Fruit fly (Drosophila melanogaster): ENCODE results near the gene CG31709.

CG31709 gene

DNA sequence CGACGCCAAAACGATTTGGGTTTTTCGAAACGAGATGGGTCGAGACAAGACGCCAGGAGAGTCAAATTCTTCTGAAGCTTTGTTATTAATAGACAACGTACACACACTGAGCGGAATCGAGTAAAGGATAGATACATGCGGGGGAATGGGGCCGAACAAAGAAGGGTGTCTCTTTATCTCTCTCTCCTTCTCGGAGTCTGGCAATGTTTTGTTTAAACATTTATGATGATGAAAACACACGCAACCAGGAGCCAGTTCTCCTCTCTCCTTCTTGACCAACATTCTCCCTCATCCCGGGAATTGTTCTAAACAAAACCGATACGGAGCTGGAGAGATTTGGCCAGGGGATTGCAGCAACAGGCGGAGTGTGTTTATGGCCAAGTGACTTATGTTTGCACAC, 21.6 kb downstream of the CG31709 start:
- TF ChIP-seq dl (GFP tag; optimal IDR thresholded peaks at IDR 0.05; ENCODE audit: insufficient read depth in 1 of 2, partially characterized antibody in 2 of 2) (no peak), sv (GFP tag; optimal IDR thresholded peaks at IDR 0.05) (no peak), lola (GFP tag; optimal IDR thresholded peaks at IDR 0.05) (no peak), Hr83 (GFP tag; optimal IDR thresholded peaks at IDR 0.05; ENCODE audit: poor library complexity, severe bottlenecking) (no peak), OdsH (GFP tag; optimal IDR thresholded peaks at IDR 0.05) (no peak), usp (GFP tag; optimal IDR thresholded peaks at IDR 0.05) (no peak), Dfd (GFP tag; optimal IDR thresholded peaks at IDR 0.05) (no peak), GATAd (GFP tag; optimal IDR thresholded peaks at IDR 0.05) (no peak), CG32264 (GFP tag; optimal IDR thresholded peaks at IDR 0.05) (no peak), foxo (GFP tag; optimal IDR thresholded peaks at IDR 0.05) (no peak), sage (GFP tag; optimal IDR thresholded peaks at IDR 0.05) (no peak), h (GFP tag; optimal IDR thresholded peaks at IDR 0.05) (no peak), dsf (GFP tag; optimal IDR thresholded peaks at IDR 0.05; ENCODE audit: borderline replicate concordance) (no peak)

DNA sequence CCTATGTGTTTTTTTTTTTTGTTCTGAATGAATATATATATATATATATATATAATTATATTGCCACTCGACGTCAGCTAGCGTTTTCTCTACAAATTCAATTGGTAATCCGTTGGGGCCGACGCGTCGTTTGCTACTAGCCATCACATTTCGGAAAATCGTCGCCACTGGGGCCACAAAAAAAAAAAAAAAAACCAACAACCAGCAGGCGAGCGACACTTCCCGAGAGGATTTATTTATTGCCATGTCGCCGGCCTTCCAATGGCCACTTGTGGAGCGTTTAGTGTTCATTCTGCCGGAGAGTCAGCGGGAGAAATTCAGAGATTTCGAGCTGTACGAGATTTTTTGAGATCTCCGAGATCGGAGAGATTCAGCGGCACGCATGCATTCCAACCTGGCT, 28.6 kb downstream of the CG31709 start:
- TF ChIP-seq Hr78 (GFP tag; optimal IDR thresholded peaks at IDR 0.05) (no peak), pan (optimal IDR thresholded peaks at IDR 0.05) (no peak), HLH106 (tag; optimal IDR thresholded peaks at IDR 0.05) (no peak), Sp1 (GFP tag; optimal IDR thresholded peaks at IDR 0.05) (no peak), CG32264 (GFP tag; optimal IDR thresholded peaks at IDR 0.05) (no peak), jim (GFP tag; optimal IDR thresholded peaks at IDR 0.05) (no peak), brk (GFP tag; optimal IDR thresholded peaks at IDR 0.05) (no peak), dmrt93B (GFP tag; optimal IDR thresholded peaks at IDR 0.05) (no peak), ey (GFP tag; optimal IDR thresholded peaks at IDR 0.05) (no peak), Rel (GFP tag; optimal IDR thresholded peaks at IDR 0.05) (no peak), Rel (tag; optimal IDR thresholded peaks at IDR 0.05) (no peak), dl (GFP tag; optimal IDR thresholded peaks at IDR 0.05; ENCODE audit: insufficient read depth in 1 of 2, partially characterized antibody in 2 of 2) (no peak), N (GFP tag; optimal IDR thresholded peaks at IDR 0.05) (no peak), CG9705 (GFP tag; optimal IDR thresholded peaks at IDR 0.05) (no peak), tai (GFP tag; optimal IDR thresholded peaks at IDR 0.05) (no peak), Dif (GFP tag; optimal IDR thresholded peaks at IDR 0.05; ENCODE audit: partially characterized antibody) (no peak), sage (GFP tag; optimal IDR thresholded peaks at IDR 0.05) (no peak)

DNA sequence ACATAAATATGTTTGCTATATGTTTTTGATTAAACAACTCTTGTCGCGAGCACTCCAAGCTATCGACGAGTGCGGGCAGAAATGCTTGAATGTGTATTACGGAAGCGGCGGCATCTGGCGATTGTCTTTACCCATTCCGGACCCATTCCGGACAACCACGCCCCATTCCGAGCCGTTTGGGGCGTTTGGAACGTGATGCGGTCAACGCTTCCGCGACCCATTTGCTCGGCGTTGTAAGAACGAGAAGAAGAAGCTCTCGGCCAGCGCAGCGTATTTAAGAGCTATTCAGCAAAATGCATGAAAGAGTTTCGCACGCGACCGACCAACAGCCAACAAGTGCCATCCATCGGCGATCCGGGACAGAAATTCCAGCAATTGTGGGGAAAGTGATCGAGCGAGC, 33.9 kb downstream of the CG31709 start, which contains the start of gene CG13114:
Gene CG13114, plus strand, starts transcription at position 301 of the 400 bp plus-strand sequence.
- no peak for TF ChIP-seq br (GFP tag; optimal IDR thresholded peaks at IDR 0.05)
- TF ChIP-seq N (GFP tag; optimal IDR thresholded peaks at IDR 0.05): no peak
- no peak for TF ChIP-seq rgr (GFP tag; optimal IDR thresholded peaks at IDR 0.05)
- TF ChIP-seq tai (GFP tag; optimal IDR thresholded peaks at IDR 0.05): no peak
- no peak for TF ChIP-seq dl (GFP tag; optimal IDR thresholded peaks at IDR 0.05; ENCODE audit: insufficient read depth in 1 of 2, partially characterized antibody in 2 of 2)
- TF ChIP-seq fru (GFP tag; optimal IDR thresholded peaks at IDR 0.05): no peak
- TF ChIP-seq HLH106 (tag; optimal IDR thresholded peaks at IDR 0.05): no peak

DNA sequence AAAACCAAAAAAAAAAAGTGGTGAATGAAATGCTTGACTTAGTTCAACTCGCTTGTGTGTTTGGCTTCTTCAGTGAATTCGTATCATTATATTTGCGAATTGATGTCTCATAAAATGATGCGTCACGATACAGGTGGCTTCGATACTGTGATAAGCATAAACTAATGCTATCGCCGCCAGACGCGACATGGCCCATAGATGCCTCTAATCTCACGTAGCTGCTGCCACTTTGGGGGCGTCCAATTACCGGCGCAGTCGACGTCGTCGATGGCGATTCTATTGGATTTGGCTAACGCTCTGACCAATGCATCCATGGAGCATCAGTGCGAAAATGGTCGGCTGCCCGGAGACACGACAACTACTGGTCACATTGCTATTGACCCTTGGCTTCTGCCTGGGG, 35.6 kb downstream of the CG31709 start, which contains the start of gene CG13113:
Gene CG13113, plus strand, starts transcription at position 301 of the 400 bp plus-strand sequence.
- TF ChIP-seq Dfd (GFP tag; optimal IDR thresholded peaks at IDR 0.05): no peak
- TF ChIP-seq Sp1 (GFP tag; optimal IDR thresholded peaks at IDR 0.05): no peak
- TF ChIP-seq ey (GFP tag; optimal IDR thresholded peaks at IDR 0.05): no peak
- TF ChIP-seq rgr (GFP tag; optimal IDR thresholded peaks at IDR 0.05): no peak
- TF ChIP-seq sage (GFP tag; optimal IDR thresholded peaks at IDR 0.05): no peak
- TF ChIP-seq usp (GFP tag; optimal IDR thresholded peaks at IDR 0.05): no peak
- no peak for TF ChIP-seq CrebA (GFP tag; optimal IDR thresholded peaks at IDR 0.05; ENCODE audit: borderline replicate concordance)

DNA sequence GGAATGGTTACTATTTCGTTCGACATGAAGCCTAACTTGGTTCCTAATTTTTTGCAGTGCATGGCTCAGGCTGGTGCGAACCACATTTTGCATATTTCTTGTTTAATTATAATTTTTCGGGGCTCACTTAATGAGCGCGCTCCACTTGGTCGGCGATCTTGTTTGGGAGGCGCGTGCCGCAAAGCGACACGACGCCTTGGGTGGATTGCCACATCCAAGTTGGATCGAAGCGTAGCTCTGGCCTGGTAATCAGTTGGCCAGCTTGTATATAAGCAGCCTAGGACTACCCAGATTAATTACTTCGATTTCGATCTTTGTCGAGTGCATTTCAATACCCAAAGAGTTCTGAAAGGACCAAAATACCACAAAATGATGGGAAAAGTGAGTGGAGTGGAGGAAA, 36.9 kb downstream of the CG31709 start, which contains the start of gene Cpr30B:
Gene Cpr30B, plus strand, starts transcription at position 301 of the 400 bp plus-strand sequence.
- TF ChIP-seq h (GFP tag; optimal IDR thresholded peaks at IDR 0.05) (no peak), Dif (GFP tag; optimal IDR thresholded peaks at IDR 0.05; ENCODE audit: partially characterized antibody) (no peak), Mio (GFP tag; optimal IDR thresholded peaks at IDR 0.05) (no peak), Abd-B (GFP tag; optimal IDR thresholded peaks at IDR 0.05) (no peak), dmrt93B (GFP tag; optimal IDR thresholded peaks at IDR 0.05) (no peak), lola (GFP tag; optimal IDR thresholded peaks at IDR 0.05) (no peak), sage (GFP tag; optimal IDR thresholded peaks at IDR 0.05) (no peak), CG9705 (GFP tag; optimal IDR thresholded peaks at IDR 0.05) (no peak)

All from whole organism, wandering third instar larva.